Worm (Caenorhabditis elegans): ENCODE data around the gene nspd-4.

DNA sequence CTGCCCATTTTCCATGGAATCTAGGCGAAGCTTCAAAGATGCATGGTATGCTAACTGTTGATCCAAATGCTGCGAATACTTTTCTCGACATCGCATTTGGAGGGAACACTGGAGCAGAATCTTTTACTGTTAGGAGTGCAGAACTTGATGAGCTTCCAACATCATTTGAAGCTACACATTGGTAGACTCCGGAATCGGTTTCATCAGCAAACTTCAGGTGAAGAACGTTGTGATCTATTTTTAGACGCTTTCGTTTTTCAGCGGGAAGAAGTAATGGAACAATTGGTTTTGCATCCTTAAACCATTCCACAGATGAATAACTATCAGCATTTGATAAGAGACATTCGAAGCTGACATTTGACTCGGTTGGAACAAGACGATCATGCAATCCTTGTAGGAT, 41.9 kb upstream of the nspd-4 start:
- TF ChIP-seq hmg-1.2 (GFP tag; IDR thresholded peaks at IDR 0.05): no peak
- no peak for TF ChIP-seq tlf-1 (GFP tag; optimal IDR thresholded peaks at IDR 0.05)
- no peak for TF ChIP-seq mes-4 (tag; optimal IDR thresholded peaks at IDR 0.05)
- TF ChIP-seq tbx-9 (tag; optimal IDR thresholded peaks at IDR 0.05; ENCODE audit: borderline replicate concordance): no peak
- TF ChIP-seq let-526 (GFP tag; IDR thresholded peaks at IDR 0.05): no peak
- TF ChIP-seq chd-7 (tag; optimal IDR thresholded peaks at IDR 0.05): no peak
- no peak for TF ChIP-seq lin-40 (tag; optimal IDR thresholded peaks at IDR 0.05)
- TF ChIP-seq egrh-3 (GFP tag; IDR thresholded peaks at IDR 0.05): no peak
- no peak for TF ChIP-seq dox-1 (GFP tag; IDR thresholded peaks at IDR 0.05)
- TF ChIP-seq unc-62 (GFP tag; optimal IDR thresholded peaks at IDR 0.05): no peak
- TF ChIP-seq snpc-4 (GFP tag; optimal IDR thresholded peaks at IDR 0.05): no peak
- TF ChIP-seq snpc-4 (tag; optimal IDR thresholded peaks at IDR 0.05): no peak
- no peak for TF ChIP-seq repo-1 (tag; optimal IDR thresholded peaks at IDR 0.05)
- no peak for TF ChIP-seq hsf-1 (GFP tag; IDR thresholded peaks at IDR 0.05)
- TF ChIP-seq F55B11.4 (tag; optimal IDR thresholded peaks at IDR 0.05; ENCODE audit: borderline replicate concordance, insufficient read depth): no peak
